Worm (Caenorhabditis elegans) whole organism, L2 larva: ENCODE measurements around the gene str-256.

Experiments used
- egl-27 ChIP-seq: sonication (generic microtip); optimal IDR thresholded peaks from 3 replicates; lab custom pipeline; 2017; ENCODE audit warnings: missing biosample characterization, missing genetic modification reagents, missing genetic modification characterization
- gmeb-1 ChIP-seq: fragments of 150-350 bp; optimal IDR thresholded peaks from 2 replicates; lab custom pipeline; 2014; ENCODE audit warnings: missing biosample characterization, missing genetic modification characterization
- lin-39 ChIP-seq: fragments of 150-350 bp; optimal IDR thresholded peaks from 2 replicates; lab custom pipeline; 2014; ENCODE audit warnings: missing biosample characterization, missing genetic modification reagents, missing genetic modification characterization
- mab-5 ChIP-seq: fragments of 150-350 bp; optimal IDR thresholded peaks from 2 replicates; lab custom pipeline; 2014; ENCODE audit warnings: missing biosample characterization, missing genetic modification characterization
- mdl-1 ChIP-seq, 2 experiments: fragments of 150-350 bp in 1 of 2; sonication (generic microtip) in 1 of 2; optimal IDR thresholded peaks; 2 replicates each; lab custom pipeline; 2017; ENCODE audit warnings: missing biosample characterization in 2 of 2, missing genetic modification characterization in 2 of 2
- nhr-21 ChIP-seq: fragments of 150-350 bp; optimal IDR thresholded peaks from 2 replicates; lab custom pipeline; 2014; ENCODE audit warnings: missing biosample characterization, missing genetic modification characterization
- nhr-237 ChIP-seq: fragments of 150-350 bp; optimal IDR thresholded peaks from 2 replicates; lab custom pipeline; 2014; ENCODE audit warnings: missing biosample characterization, missing genetic modification characterization
- nhr-77 ChIP-seq: fragments of 150-350 bp; optimal IDR thresholded peaks from 2 replicates; lab custom pipeline; 2014; ENCODE audit warnings: missing biosample characterization, missing genetic modification characterization

DNA sequence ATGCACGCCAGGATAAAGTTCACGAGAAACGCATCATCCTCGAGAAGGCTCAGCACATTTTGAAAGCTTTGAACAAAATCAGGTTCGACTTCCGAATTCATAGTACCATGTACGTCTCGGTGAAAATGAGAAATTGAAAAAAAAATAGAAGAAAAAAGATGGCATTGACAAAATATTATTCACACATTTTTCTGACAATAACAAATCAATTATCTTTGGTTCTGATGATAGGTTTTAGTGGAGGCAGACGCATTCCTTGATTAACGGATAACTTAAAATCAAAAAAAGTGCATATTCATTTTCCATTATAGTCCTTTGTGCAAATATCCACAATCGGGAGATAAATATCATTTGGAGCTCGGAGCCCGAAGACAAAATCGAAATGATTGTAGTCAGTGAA, 20.4 kb upstream of the str-256 start, which contains the start of gene srw-107:
- TF ChIP-seq nhr-77 (no peak), gmeb-1 (no peak), egl-27 (no peak), nhr-21 (tag; lab: Kevin White, UChicago) (no peak), mab-5 (tag; lab: Kevin White, UChicago) (no peak), lin-39 (tag; lab: Kevin White, UChicago) (no peak), nhr-237 (tag; lab: Kevin White, UChicago) (no peak), mdl-1 (tag; optimal IDR thresholded peaks at IDR 0.05; lab: Kevin White, UChicago) (no peak)
